Comparison of ENCODE assay signal across 1 fruit fly cellular context in genomic region chr3L:11869328-11869727, dm6.
A peak's percentile ranks its signal among the peaks of the same experiment; 100 is the strongest.
TF ChIP-seq lines count a peak whose summit lies in the region.

No protein-coding gene starts in this region.

TF ChIP-seq in whole organism, embryonic, 481 proteins besides CTCF, POLR2A, EP300 and RAD21 (continued from another document):
- TF ChIP-seq klu (GFP tag; IDR thresholded peaks at IDR 0.05; lab: Robert Waterston, UW): no peak
- TF ChIP-seq otp (GFP tag; IDR thresholded peaks at IDR 0.05; lab: Robert Waterston, UW): no peak
- TF ChIP-seq CG6254 (GFP tag; optimal IDR thresholded peaks at IDR 0.05; lab: Kevin White, UChicago): no peak
- TF ChIP-seq CG17568 (GFP tag; optimal IDR thresholded peaks at IDR 0.05; lab: Kevin White, UChicago): no peak
- TF ChIP-seq Bdp1 (GFP tag; optimal IDR thresholded peaks at IDR 0.05; lab: Kevin White, UChicago): no peak
- no peak for TF ChIP-seq jing (GFP tag; optimal IDR thresholded peaks at IDR 0.05; lab: Kevin White, UChicago)
- TF ChIP-seq CG18262 (tag; optimal IDR thresholded peaks at IDR 0.05; lab: Kevin White, UChicago): no peak
- peak; percentile 44 for TF ChIP-seq Hmr (GFP tag; optimal IDR thresholded peaks at IDR 0.05; lab: Kevin White, UChicago)
- TF ChIP-seq ERR (GFP tag; optimal IDR thresholded peaks at IDR 0.05; lab: Kevin White, UChicago): no peak
- TF ChIP-seq CG14441 (GFP tag; IDR thresholded peaks at IDR 0.05; lab: Robert Waterston, UW): peak; percentile 11; the same call in 1 of the 2 replicates
- TF ChIP-seq lab (GFP tag; optimal IDR thresholded peaks at IDR 0.05; lab: Kevin White, UChicago): peak; percentile 39
- peak; percentile 33; the same call in 2 of the 3 replicates for TF ChIP-seq row (GFP tag; IDR thresholded peaks at IDR 0.05; lab: Robert Waterston, UW)
- TF ChIP-seq Meics (GFP tag; optimal IDR thresholded peaks at IDR 0.05; lab: Kevin White, UChicago): peak; percentile 29
- peak; percentile 36 for TF ChIP-seq Fer1 (GFP tag; optimal IDR thresholded peaks at IDR 0.05; lab: Kevin White, UChicago)
- TF ChIP-seq CG17328 (GFP tag; IDR thresholded peaks at IDR 0.05; lab: Robert Waterston, UW): no peak
- peak; percentile 58 for TF ChIP-seq CG2120 (GFP tag; optimal IDR thresholded peaks at IDR 0.05; lab: Kevin White, UChicago)
- peak; percentile 51 for TF ChIP-seq CG12769 (tag; optimal IDR thresholded peaks at IDR 0.05; lab: Kevin White, UChicago)
- TF ChIP-seq unpg (GFP tag; optimal IDR thresholded peaks at IDR 0.05; lab: Kevin White, UChicago): no peak
- no peak for TF ChIP-seq twi (tag; optimal IDR thresholded peaks at IDR 0.05; lab: Kevin White, UChicago)
- TF ChIP-seq CG43689 (GFP tag; IDR thresholded peaks at IDR 0.05; lab: Robert Waterston, UW): no peak
- no peak for TF ChIP-seq crp (GFP tag; optimal IDR thresholded peaks at IDR 0.05; lab: Kevin White, UChicago)
- TF ChIP-seq hb (GFP tag; IDR thresholded peaks at IDR 0.05; lab: Robert Waterston, UW; ENCODE audit: partially characterized antibody): no peak
- TF ChIP-seq CG4854 (GFP tag; optimal IDR thresholded peaks at IDR 0.05; lab: Kevin White, UChicago): no peak
- no peak for TF ChIP-seq kay (GFP tag; optimal IDR thresholded peaks at IDR 0.05; lab: Kevin White, UChicago)
- no peak for TF ChIP-seq insv (GFP tag; optimal IDR thresholded peaks at IDR 0.05; lab: Kevin White, UChicago)
- TF ChIP-seq Hsf (GFP tag; optimal IDR thresholded peaks at IDR 0.05; lab: Kevin White, UChicago): no peak
- TF ChIP-seq CG5953 (GFP tag; IDR thresholded peaks at IDR 0.05; lab: Robert Waterston, UW): no peak
- no peak for TF ChIP-seq HLH54F (GFP tag; optimal IDR thresholded peaks at IDR 0.05; lab: Kevin White, UChicago)
- no peak for TF ChIP-seq gcm2 (GFP tag; optimal IDR thresholded peaks at IDR 0.05; lab: Kevin White, UChicago)
- TF ChIP-seq Gug (GFP tag; IDR thresholded peaks at IDR 0.05; lab: Robert Waterston, UW): no peak
- peak; percentile 24 for TF ChIP-seq grau (tag; optimal IDR thresholded peaks at IDR 0.05; lab: Kevin White, UChicago)
- TF ChIP-seq Ptx1 (GFP tag; IDR thresholded peaks at IDR 0.05; lab: Robert Waterston, UW): no peak
- no peak for TF ChIP-seq Dfd (GFP tag; optimal IDR thresholded peaks at IDR 0.05; lab: Kevin White, UChicago)
- peak; percentile 55 for TF ChIP-seq slbo (GFP tag; IDR thresholded peaks at IDR 0.05; lab: Robert Waterston, UW)
- TF ChIP-seq Sin3A (optimal IDR thresholded peaks at IDR 0.05; lab: Kevin White, UChicago): no peak
- no peak for TF ChIP-seq zen2 (GFP tag; IDR thresholded peaks at IDR 0.05; lab: Robert Waterston, UW; ENCODE audit: partially characterized antibody)
- no peak for TF ChIP-seq CG17359 (tag; optimal IDR thresholded peaks at IDR 0.05; lab: Kevin White, UChicago)
- no peak for TF ChIP-seq Ets97D (GFP tag; optimal IDR thresholded peaks at IDR 0.05; lab: Kevin White, UChicago)
- TF ChIP-seq CG2202 (tag; optimal IDR thresholded peaks at IDR 0.05; lab: Kevin White, UChicago): no peak
- no peak for TF ChIP-seq Lim3 (GFP tag; IDR thresholded peaks at IDR 0.05; lab: Robert Waterston, UW)
- no peak for TF ChIP-seq gfzf (GFP tag; optimal IDR thresholded peaks at IDR 0.05; lab: Kevin White, UChicago)
- TF ChIP-seq CG31224 (GFP tag; IDR thresholded peaks at IDR 0.05; lab: Robert Waterston, UW): no peak
- no peak for TF ChIP-seq Max (GFP tag; optimal IDR thresholded peaks at IDR 0.05; lab: Kevin White, UChicago)
- peak; percentile 55 for TF ChIP-seq CG18599 (GFP tag; optimal IDR thresholded peaks at IDR 0.05; lab: Kevin White, UChicago)
- TF ChIP-seq CG10959 (GFP tag; IDR thresholded peaks at IDR 0.05; lab: Robert Waterston, UW): 0 out of 2 replicates have a peak, but pooled peaks have one; percentile 11
- TF ChIP-seq gce (GFP tag; IDR thresholded peaks at IDR 0.05; lab: Robert Waterston, UW): no peak
- TF ChIP-seq ems (GFP tag; optimal IDR thresholded peaks at IDR 0.05; lab: Kevin White, UChicago): no peak
- no peak for TF ChIP-seq BtbVII (GFP tag; optimal IDR thresholded peaks at IDR 0.05; lab: Kevin White, UChicago)
- no peak for TF ChIP-seq ac (GFP tag; optimal IDR thresholded peaks at IDR 0.05; lab: Kevin White, UChicago)
- TF ChIP-seq YL-1 (GFP tag; optimal IDR thresholded peaks at IDR 0.05; lab: Kevin White, UChicago): no peak
- TF ChIP-seq scrt (GFP tag; optimal IDR thresholded peaks at IDR 0.05; lab: Kevin White, UChicago): peak; percentile 13
- peak; percentile 44 for TF ChIP-seq CG2678 (tag; optimal IDR thresholded peaks at IDR 0.05; lab: Kevin White, UChicago)
- TF ChIP-seq sens (GFP tag; lab: Kevin White, UChicago): peak; percentile 64
- no peak for TF ChIP-seq pnt (GFP tag; optimal IDR thresholded peaks at IDR 0.05; lab: Kevin White, UChicago)
- no peak for TF ChIP-seq CG16815 (GFP tag; optimal IDR thresholded peaks at IDR 0.05; lab: Kevin White, UChicago)
- TF ChIP-seq pita (GFP tag; optimal IDR thresholded peaks at IDR 0.05; lab: Kevin White, UChicago): no peak
- TF ChIP-seq gem (tag; optimal IDR thresholded peaks at IDR 0.05; lab: Kevin White, UChicago): peak; percentile 30
- TF ChIP-seq CG11398 (GFP tag; optimal IDR thresholded peaks at IDR 0.05; lab: Kevin White, UChicago): no peak
- TF ChIP-seq Oli (tag; optimal IDR thresholded peaks at IDR 0.05; lab: Kevin White, UChicago): no peak
- TF ChIP-seq CG10979 (tag; optimal IDR thresholded peaks at IDR 0.05; lab: Kevin White, UChicago): no peak
- peak; percentile 11 for TF ChIP-seq dmrt99B (tag; optimal IDR thresholded peaks at IDR 0.05; lab: Kevin White, UChicago)
- TF ChIP-seq CG4360 (GFP tag; IDR thresholded peaks at IDR 0.05; lab: Robert Waterston, UW): no peak
- TF ChIP-seq cwo (GFP tag; optimal IDR thresholded peaks at IDR 0.05; lab: Kevin White, UChicago): peak; percentile 16
- peak; percentile 19 for TF ChIP-seq CG11504 (tag; optimal IDR thresholded peaks at IDR 0.05; lab: Kevin White, UChicago)
- TF ChIP-seq dmrt11E (tag; optimal IDR thresholded peaks at IDR 0.05; lab: Kevin White, UChicago): no peak
- peak; percentile 39 for TF ChIP-seq Hand (GFP tag; optimal IDR thresholded peaks at IDR 0.05; lab: Kevin White, UChicago)
- TF ChIP-seq CG7556 (GFP tag; optimal IDR thresholded peaks at IDR 0.05; lab: Kevin White, UChicago): peak; percentile 20
- TF ChIP-seq pan (optimal IDR thresholded peaks at IDR 0.05; lab: Kevin White, UChicago): no peak
- peak in 1 of 2 experiments; percentile 25 for TF ChIP-seq pan (GFP tag; optimal IDR thresholded peaks at IDR 0.05 in 1 of 2, IDR thresholded peaks at IDR 0.05 in 1 of 2)
- no peak for TF ChIP-seq CG2712 (tag; optimal IDR thresholded peaks at IDR 0.05; lab: Kevin White, UChicago)
TF ChIP-seq in whole organism, embryonic: peak in this region for 30.
